Worm (Caenorhabditis elegans) whole organism, L4/young adult: Measurements from ENCODE around the gene C04G6.6.
"Not testable (repeated sequence)": the region's sequence is repeated elsewhere in the genome, so short reads cannot be mapped to it uniquely, and the experiment has no call there.

ENCODE experiments used
- W03F9.2 ChIP-seq: fragments of 150-350 bp; optimal IDR thresholded peaks from 2 replicates; lab custom pipeline; 2014; ENCODE audit warnings: missing biosample characterization, missing genetic modification characterization
- dao-5 ChIP-seq: sonication (generic microtip); optimal IDR thresholded peaks from 2 replicates; lab custom pipeline; 2016; ENCODE audit warnings: missing genotype, missing genetic modification characterization, moderate library complexity, missing compliant biosample characterization
- him-1 ChIP-seq: sonication (generic microtip); optimal IDR thresholded peaks from 2 replicates; lab custom pipeline; 2016; ENCODE audit warnings: missing genotype, missing genetic modification reagents, missing genetic modification characterization, missing compliant biosample characterization

Gene C04G6.6

DNA sequence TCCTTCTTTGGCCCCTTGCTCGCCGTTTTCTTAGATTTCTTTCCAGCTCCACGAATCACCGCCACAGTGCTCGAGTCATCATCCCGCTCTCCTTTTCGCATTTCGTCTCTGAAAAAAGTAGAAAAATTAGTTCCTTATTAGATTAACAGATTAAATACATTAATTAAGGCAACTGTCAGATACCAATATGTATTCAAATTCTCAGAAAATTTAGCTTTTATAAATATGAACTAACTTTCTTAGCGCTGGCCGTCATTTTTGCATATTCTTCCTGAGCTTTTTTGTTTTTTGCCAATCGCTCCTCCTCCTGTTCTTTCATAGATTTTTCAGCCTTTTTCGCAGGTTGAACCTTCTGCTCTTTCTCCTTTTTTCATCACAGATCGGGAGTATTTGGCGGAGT, at the start of gene C04G6.6:
Gene C04G6.6, minus strand, starts transcription at position 101 of the 400 bp plus-strand sequence.
- no peak for TF ChIP-seq dao-5 (tag; lab: Kevin White, UChicago)
- no peak for TF ChIP-seq him-1 (tag; lab: Kevin White, UChicago)
- TF ChIP-seq W03F9.2 (tag; lab: Kevin White, UChicago) = no peak

ce11 chrII:5148349-5148748, 48.8 kb upstream of the C04G6.6 start, which contains the start of gene F58A6.5:
Gene F58A6.5, minus strand, starts transcription at chrII:5148449.
- TF ChIP-seq dao-5 (tag; lab: Kevin White, UChicago) = no peak
- TF ChIP-seq him-1 (tag; lab: Kevin White, UChicago) = no peak
- no peak for TF ChIP-seq W03F9.2 (tag; lab: Kevin White, UChicago)

DNA sequence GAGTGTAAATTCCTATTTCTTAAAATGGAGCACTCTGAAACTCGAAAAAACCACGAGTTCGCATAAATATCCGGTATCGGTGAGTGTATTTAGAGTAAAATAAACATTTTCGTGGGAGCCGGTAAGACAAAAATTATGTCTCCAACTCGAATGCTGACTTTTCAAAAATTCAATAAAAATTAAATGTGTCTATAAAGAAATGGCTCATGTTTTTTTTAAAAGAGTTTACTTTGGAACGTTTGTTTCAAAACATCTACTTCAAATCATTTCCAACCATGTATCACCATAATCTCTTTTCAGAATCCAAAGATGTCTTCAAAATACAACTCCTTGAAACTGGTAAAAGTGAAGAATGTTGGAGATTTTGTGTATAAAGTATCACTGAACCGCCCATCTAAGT, 43.1 kb upstream of the C04G6.6 start, which contains the start of gene F58A6.1:
Gene F58A6.1, plus strand, starts transcription at position 301 of the 400 bp plus-strand sequence.
- TF ChIP-seq him-1 (tag; lab: Kevin White, UChicago) = no peak
- no peak for TF ChIP-seq dao-5 (tag; lab: Kevin White, UChicago)
- no peak for TF ChIP-seq W03F9.2 (tag; lab: Kevin White, UChicago)

DNA sequence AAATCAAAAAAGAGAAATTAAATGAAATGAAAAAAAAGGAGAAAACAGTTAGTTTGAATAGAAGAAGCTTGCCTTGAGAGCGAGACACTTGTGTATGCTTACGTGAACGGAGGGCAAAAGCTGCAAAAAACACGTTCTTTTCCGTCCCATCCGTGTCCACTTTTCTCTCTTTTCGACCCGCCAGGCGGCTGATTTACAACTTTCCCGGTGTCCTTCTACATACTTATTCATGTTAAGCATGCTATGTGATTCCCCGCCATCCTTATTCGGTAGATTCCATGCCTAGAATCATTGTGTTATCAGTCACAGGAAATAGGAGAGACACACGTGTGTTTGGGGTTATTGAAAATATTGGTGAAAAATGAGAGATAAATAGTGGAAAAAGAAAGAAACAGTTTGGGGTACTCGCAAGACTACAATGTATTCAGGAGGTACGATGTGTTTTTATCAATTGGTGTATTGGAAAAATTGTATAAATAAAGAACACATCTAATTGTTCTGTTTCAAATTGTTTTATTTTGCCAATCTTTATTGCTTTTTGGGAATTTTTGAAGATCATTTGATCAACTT, 42.5 kb upstream of the C04G6.6 start, which contains the start of gene nas-29:
Gene nas-29, minus strand, starts transcription at position 92 of the 570 bp plus-strand sequence.
- no peak for TF ChIP-seq dao-5 (tag; lab: Kevin White, UChicago)
- peak; percentile 9 for TF ChIP-seq W03F9.2 (tag; lab: Kevin White, UChicago)
- no peak for TF ChIP-seq him-1 (tag; lab: Kevin White, UChicago)

ce11 chrII:5136296-5136767, 36.8 kb upstream of the C04G6.6 start, which contains the start of gene F58A6.2:
Gene F58A6.2, plus strand, starts transcription at chrII:5136717.
- TF ChIP-seq him-1 (tag; lab: Kevin White, UChicago) (no peak), W03F9.2 (tag; lab: Kevin White, UChicago) (no peak), dao-5 (tag; lab: Kevin White, UChicago) (no peak)

DNA sequence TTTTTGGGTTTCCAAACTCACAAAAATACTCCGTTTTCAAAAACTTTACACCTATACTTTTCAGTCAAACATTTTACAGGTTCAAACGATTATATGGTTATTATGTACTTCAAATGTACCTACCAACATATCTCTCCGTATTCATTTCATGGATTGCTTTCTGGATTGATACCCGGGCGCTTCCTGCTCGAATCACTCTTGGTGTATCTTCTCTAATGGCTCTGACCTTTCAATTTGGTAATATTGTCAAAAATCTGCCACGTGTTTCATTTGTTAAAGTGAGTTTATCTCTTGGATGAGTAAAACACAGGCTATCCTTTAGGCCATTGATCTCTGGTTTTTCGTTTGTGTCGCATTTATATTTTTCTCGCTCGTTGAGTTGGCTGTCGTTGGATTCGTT, 32.3 kb upstream of the C04G6.6 start:
- TF ChIP-seq him-1 (tag; lab: Kevin White, UChicago) (no peak), dao-5 (tag; lab: Kevin White, UChicago) (no peak), W03F9.2 (tag; lab: Kevin White, UChicago) (no peak)

ce11 chrII:5130081-5130480, 30.5 kb upstream of the C04G6.6 start, which contains the start of gene lgc-56:
Gene lgc-56, plus strand, starts transcription at chrII:5130381.
- TF ChIP-seq dao-5 (tag; lab: Kevin White, UChicago) = no peak
- no peak for TF ChIP-seq him-1 (tag; lab: Kevin White, UChicago)
- no peak for TF ChIP-seq W03F9.2 (tag; lab: Kevin White, UChicago)

DNA sequence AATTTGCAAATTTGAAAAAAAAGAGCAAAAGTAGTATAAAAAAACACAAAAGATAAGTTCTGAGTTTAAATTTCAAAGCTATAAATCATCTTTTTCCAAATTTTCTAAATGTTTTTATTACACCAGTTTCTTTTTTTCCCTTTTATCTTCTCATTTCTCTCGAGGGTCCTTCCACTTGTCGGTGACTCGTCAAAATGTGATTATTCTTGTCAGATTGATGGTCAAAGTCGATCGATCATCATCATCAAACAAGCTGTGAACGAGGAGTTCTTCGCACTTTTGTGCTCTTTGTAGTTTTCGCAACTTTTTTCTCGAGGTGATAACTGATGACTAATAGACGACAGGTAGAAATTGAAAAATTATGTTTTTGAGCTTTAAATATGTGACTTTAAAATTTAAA, 21.1 kb upstream of the C04G6.6 start:
- no peak for TF ChIP-seq dao-5 (tag; lab: Kevin White, UChicago)
- no peak for TF ChIP-seq him-1 (tag; lab: Kevin White, UChicago)
- TF ChIP-seq W03F9.2 (tag; lab: Kevin White, UChicago) = no peak

- no peak for TF ChIP-seq dao-5 (tag; lab: Kevin White, UChicago)
- TF ChIP-seq W03F9.2 (tag; lab: Kevin White, UChicago) = no peak
- TF ChIP-seq him-1 (tag; lab: Kevin White, UChicago) = no peak
Observed at ce11 chrII:5115733-5116132, 16.2 kb upstream of the C04G6.6 start, which contains the start of gene srsy-1. Gene srsy-1, plus strand, starts transcription at chrII:5116033.

- TF ChIP-seq dao-5, him-1, W03F9.2 (tag; lab: Kevin White, UChicago): not testable (repeated sequence)
Observed at ce11 chrII:5115235-5115634, 15.7 kb upstream of the C04G6.6 start, which contains the start of gene msp-74. Gene msp-74, minus strand, starts transcription at chrII:5115335.

ce11 chrII:5112082-5112481, 12.5 kb upstream of the C04G6.6 start, which contains the start of gene F09C12.8:
Gene F09C12.8, plus strand, starts transcription at chrII:5112382.
- no peak for TF ChIP-seq dao-5 (tag; lab: Kevin White, UChicago)
- TF ChIP-seq him-1 (tag; lab: Kevin White, UChicago) = no peak
- no peak for TF ChIP-seq W03F9.2 (tag; lab: Kevin White, UChicago)

- TF ChIP-seq dao-5 (tag; lab: Kevin White, UChicago) = no peak
- no peak for TF ChIP-seq him-1 (tag; lab: Kevin White, UChicago)
- no peak for TF ChIP-seq W03F9.2 (tag; lab: Kevin White, UChicago)
Observed at ce11 chrII:5109693-5110092, 10.1 kb upstream of the C04G6.6 start, which contains the start of gene F09C12.2. Gene F09C12.2, plus strand, starts transcription at chrII:5110012.

ce11 chrII:5105020-5105419, 5.5 kb upstream of the C04G6.6 start:
- peak; percentile 76 for TF ChIP-seq dao-5 (tag; lab: Kevin White, UChicago)
- peak; percentile 32 for TF ChIP-seq W03F9.2 (tag; lab: Kevin White, UChicago)
- peak; percentile 86 for TF ChIP-seq him-1 (tag; lab: Kevin White, UChicago)
